Worm (Caenorhabditis elegans) whole organism, young adult: ENCODE results near the gene sri-24.

Experiments
- B0336.3 ChIP-seq: fragments of 200-800 bp; sonication (Bioruptor generic); IDR thresholded peaks from 2 replicates; pipeline ENCODE4 v1.3.6; 2022; ENCODE audit warnings: missing genetic modification characterization, missing compliant biosample characterization
- F22D6.2 ChIP-seq: sonication (generic microtip); optimal IDR thresholded peaks from 2 replicates; lab custom pipeline; 2016; ENCODE audit warnings: mild to moderate bottlenecking, missing genetic modification characterization, missing compliant biosample characterization
- F23B12.7 ChIP-seq: sonication (generic microtip); optimal IDR thresholded peaks from 2 replicates; lab custom pipeline; 2017; ENCODE audit warnings: missing genetic modification characterization, mild to moderate bottlenecking, missing compliant biosample characterization, antibody characterized with exemption, moderate library complexity; ENCODE audit not compliant: insufficient read depth
- T07F8.4 ChIP-seq: sonication (generic microtip); optimal IDR thresholded peaks from 2 replicates; lab custom pipeline; 2016; ENCODE audit warnings: mild to moderate bottlenecking, missing genetic modification characterization, moderate library complexity, missing compliant biosample characterization
- T26A5.8 ChIP-seq: sonication (generic microtip); optimal IDR thresholded peaks from 2 replicates; lab custom pipeline; 2016; ENCODE audit warnings: missing genetic modification characterization, missing compliant biosample characterization
- Y53G8AR.9 ChIP-seq: fragments of 200-800 bp; sonication (Bioruptor generic); conservative IDR thresholded peaks from 2 replicates; pipeline ENCODE4 v1.3.6; 2022; ENCODE audit warnings: missing genetic modification reagents, missing genetic modification characterization, missing compliant biosample characterization
- Y79H2A.3 ChIP-seq: fragments of 200-800 bp; sonication (Bioruptor generic); conservative IDR thresholded peaks from 2 replicates; pipeline ENCODE4 v1.3.6; 2022; ENCODE audit warnings: missing genetic modification reagents, missing genetic modification characterization, missing compliant biosample characterization
- ZK185.1 ChIP-seq: sonication (generic microtip); optimal IDR thresholded peaks from 2 replicates; lab custom pipeline; 2016; ENCODE audit warnings: mild to moderate bottlenecking, missing genetic modification characterization, missing compliant biosample characterization; ENCODE audit not compliant: poor library complexity, severe bottlenecking
- atf-7 ChIP-seq: sonication (generic microtip); optimal IDR thresholded peaks from 2 replicates; lab custom pipeline; 2017; ENCODE audit warnings: mild to moderate bottlenecking, missing genetic modification characterization, missing compliant biosample characterization
- attf-5 ChIP-seq: fragments of 200-800 bp; sonication (Bioruptor generic); optimal IDR thresholded peaks from 2 replicates; lab custom pipeline; 2018; ENCODE audit warnings: mild to moderate bottlenecking, missing genetic modification characterization, missing compliant biosample characterization
- ceh-27 ChIP-seq: fragments of 200-800 bp; sonication (Bioruptor generic); optimal IDR thresholded peaks from 2 replicates; lab custom pipeline; 2018; ENCODE audit warnings: mild to moderate bottlenecking, missing genetic modification characterization, moderate library complexity, missing compliant biosample characterization
- ceh-79 ChIP-seq: sonication (generic microtip); optimal IDR thresholded peaks from 2 replicates; lab custom pipeline; 2017; ENCODE audit warnings: mild to moderate bottlenecking, missing genetic modification characterization, missing compliant biosample characterization
- chd-7 ChIP-seq: sonication (generic microtip); optimal IDR thresholded peaks from 2 replicates; lab custom pipeline; 2016; ENCODE audit warnings: mild to moderate bottlenecking, missing genetic modification characterization, moderate library complexity, missing compliant biosample characterization
- him-1 ChIP-seq: sonication (generic microtip); optimal IDR thresholded peaks from 2 replicates; lab custom pipeline; 2016; ENCODE audit warnings: missing genotype, missing genetic modification reagents, missing genetic modification characterization, missing compliant biosample characterization
- hsf-1 ChIP-seq: fragments of 200-800 bp; sonication (Bioruptor generic); IDR thresholded peaks from 2 replicates; pipeline ENCODE4 v1.3.6; 2022; ENCODE audit warnings: missing genetic modification reagents, missing genetic modification characterization, missing compliant biosample characterization
- lag-1 ChIP-seq: fragments of 200-800 bp; sonication (Bioruptor generic); IDR thresholded peaks from 2 replicates; pipeline ENCODE4 v1.3.6; 2022; ENCODE audit warnings: missing genetic modification reagents, missing genetic modification characterization, missing compliant biosample characterization
- lin-26 ChIP-seq: fragments of 200-800 bp; sonication (Bioruptor generic); IDR thresholded peaks from 2 replicates; pipeline ENCODE4 v1.3.6; 2022; ENCODE audit warnings: missing genetic modification reagents, missing genetic modification characterization, missing compliant biosample characterization
- madf-3 ChIP-seq: fragments of 200-800 bp; sonication (Bioruptor generic); IDR thresholded peaks from 2 replicates; pipeline ENCODE4 v1.3.6; 2022; ENCODE audit warnings: missing genetic modification reagents, missing genetic modification characterization, missing compliant biosample characterization
- madf-8 ChIP-seq: fragments of 200-800 bp; sonication (Bioruptor generic); conservative IDR thresholded peaks from 2 replicates; pipeline ENCODE4 v1.3.6; 2022; ENCODE audit warnings: missing genetic modification reagents, missing genetic modification characterization, missing compliant biosample characterization
- mcd-1 ChIP-seq: fragments of 200-800 bp; sonication (Bioruptor generic); IDR thresholded peaks from 2 replicates; pipeline ENCODE4 v1.3.6; 2022; ENCODE audit warnings: missing genetic modification reagents, missing genetic modification characterization, missing compliant biosample characterization
- mel-28 ChIP-seq: sonication (generic microtip); optimal IDR thresholded peaks from 2 replicates; lab custom pipeline; 2016; ENCODE audit warnings: borderline replicate concordance, mild to moderate bottlenecking, missing genetic modification characterization, missing compliant biosample characterization
- rec-8 ChIP-seq, 2 experiments: sonication (generic microtip); optimal IDR thresholded peaks; 2 replicates each; lab custom pipeline; 2016; ENCODE audit warnings: mild to moderate bottlenecking in 2 of 2, missing genetic modification characterization in 2 of 2, missing genetic modification reagents in 2 of 2, missing genotype in 2 of 2, missing biosample characterization in 1 of 2, missing compliant biosample characterization in 1 of 2, moderate library complexity in 1 of 2
- repo-1 ChIP-seq: sonication (generic microtip); optimal IDR thresholded peaks from 2 replicates; lab custom pipeline; 2017; ENCODE audit warnings: mild to moderate bottlenecking, missing genetic modification characterization, missing compliant biosample characterization
- rpc-1 ChIP-seq, 2 experiments: fragments of 150-350 bp in 1 of 2; sonication (generic microtip) in 1 of 2; optimal IDR thresholded peaks; 2 replicates each; lab custom pipeline; 2014 to 2018; ENCODE audit warnings: missing biosample characterization in 1 of 2, missing genetic modification characterization in 1 of 2, missing genetic modification reagents in 1 of 2, missing genotype in 1 of 2
- snpc-1.3 ChIP-seq: sonication (generic microtip); optimal IDR thresholded peaks from 2 replicates; lab custom pipeline; 2017; ENCODE audit warnings: missing genetic modification characterization, mild to moderate bottlenecking, missing compliant biosample characterization, antibody characterized with exemption, moderate library complexity, missing genotype, missing genetic modification reagents; ENCODE audit not compliant: insufficient read depth
- sptf-2 ChIP-seq: fragments of 200-800 bp; sonication (Bioruptor generic); optimal IDR thresholded peaks from 2 replicates; lab custom pipeline; 2018; ENCODE audit warnings: mild to moderate bottlenecking, missing genetic modification characterization, missing compliant biosample characterization
- tbp1 ChIP-seq: fragments of 200-800 bp; sonication (Bioruptor generic); optimal IDR thresholded peaks from 2 replicates; lab custom pipeline; 2018; ENCODE audit warnings: mild to moderate bottlenecking, missing genetic modification characterization, missing compliant biosample characterization
- tbx-9 ChIP-seq: sonication (generic microtip); optimal IDR thresholded peaks from 2 replicates; lab custom pipeline; 2016; ENCODE audit warnings: borderline replicate concordance, missing genetic modification characterization, inconsistent platforms, missing compliant biosample characterization
- xnd-1 ChIP-seq: sonication (generic microtip); optimal IDR thresholded peaks from 2 replicates; lab custom pipeline; 2016; ENCODE audit warnings: missing genotype, missing genetic modification reagents, missing genetic modification characterization, missing compliant biosample characterization
- ztf-25 ChIP-seq: fragments of 200-800 bp; sonication (Bioruptor generic); IDR thresholded peaks from 2 replicates; pipeline ENCODE4 v1.3.6; 2022; ENCODE audit warnings: missing genetic modification reagents, missing genetic modification characterization, missing compliant biosample characterization
- ztf-28 ChIP-seq: fragments of 200-800 bp; sonication (Bioruptor generic); IDR thresholded peaks from 2 replicates; pipeline ENCODE4 v1.3.6; 2022; ENCODE audit warnings: missing genetic modification reagents, missing genetic modification characterization, missing compliant biosample characterization
- ztf-6 ChIP-seq: fragments of 200-800 bp; sonication (Bioruptor generic); IDR thresholded peaks from 2 replicates; pipeline ENCODE4 v1.3.6; 2022; ENCODE audit warnings: missing genetic modification reagents, missing genetic modification characterization, missing compliant biosample characterization

Gene sri-24

DNA sequence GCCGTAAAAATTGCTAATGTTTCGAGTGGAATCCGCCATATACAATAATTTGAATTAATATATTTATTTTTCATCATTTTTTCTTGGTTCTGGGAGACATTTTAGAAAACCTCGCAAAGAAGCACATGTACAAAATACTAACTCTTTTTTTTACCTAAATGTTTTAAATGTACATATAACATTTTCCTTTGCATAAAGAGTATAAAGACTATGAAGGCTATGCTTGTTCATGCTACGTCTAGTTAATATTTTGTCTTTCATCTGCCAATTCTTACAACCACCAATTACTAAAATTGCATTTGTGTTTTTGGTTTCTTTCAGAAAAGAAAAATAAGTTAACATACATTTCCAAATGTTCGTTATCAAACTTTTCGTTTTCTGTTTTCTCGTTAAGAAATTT, 9.4 kb downstream of the sri-24 start, which contains the start of gene irld-25:
TSS of gene irld-25 (plus strand) at position 301 of the 400 bp plus-strand sequence.
- TF ChIP-seq madf-3 (GFP tag; lab: Robert Waterston, UW) (no peak), F22D6.2 (tag; lab: Kevin White, UChicago) (no peak), lag-1 (GFP tag; lab: Robert Waterston, UW) (no peak), ceh-79 (no peak), atf-7 (tag; lab: Kevin White, UChicago) (no peak), ceh-27 (GFP tag; lab: Kevin White, UChicago) (no peak), him-1 (tag; lab: Kevin White, UChicago) (no peak), ztf-6 (GFP tag; lab: Robert Waterston, UW) (no peak), repo-1 (tag; lab: Kevin White, UChicago) (no peak), Y79H2A.3 (GFP tag; lab: Robert Waterston, UW) (no peak), ZK185.1 (tag; lab: Kevin White, UChicago) (no peak), attf-5 (GFP tag; lab: Kevin White, UChicago) (no peak)

DNA sequence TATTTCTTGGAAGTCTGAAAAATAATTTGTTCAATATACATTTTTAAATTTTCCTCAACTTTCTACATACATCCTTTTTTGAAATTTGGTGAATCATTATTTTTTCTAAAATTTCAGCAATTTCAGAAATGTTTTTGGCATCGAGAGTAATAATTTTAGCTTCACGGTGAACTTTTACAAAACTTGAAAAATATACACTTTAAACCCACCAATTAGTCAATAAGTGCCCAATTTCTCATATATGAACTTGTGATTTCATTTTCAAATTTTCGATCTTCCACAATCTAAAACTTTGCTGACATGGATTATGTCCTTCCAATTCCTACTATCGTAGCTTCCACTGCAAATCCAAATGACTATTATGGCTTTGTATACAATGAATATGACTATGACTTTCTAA, 11.7 kb downstream of the sri-24 start, which contains the start of gene srw-24:
TSS of gene srw-24 (plus strand) at position 301 of the 400 bp plus-strand sequence.
- TF ChIP-seq F23B12.7 (tag; lab: Kevin White, UChicago), result no peak
- TF ChIP-seq sptf-2 (GFP tag; lab: Kevin White, UChicago), result no peak
- no peak for TF ChIP-seq mel-28
- no peak for TF ChIP-seq madf-8 (GFP tag; lab: Robert Waterston, UW)
- no peak for TF ChIP-seq T07F8.4 (tag; lab: Kevin White, UChicago)
- TF ChIP-seq tbx-9 (tag; lab: Kevin White, UChicago), result no peak
- no peak for TF ChIP-seq snpc-1.3 (tag; lab: Kevin White, UChicago)
- no peak for TF ChIP-seq hsf-1 (GFP tag; lab: Robert Waterston, UW)
- no peak for TF ChIP-seq mcd-1 (GFP tag; lab: Robert Waterston, UW)
- no peak for TF ChIP-seq chd-7 (tag; lab: Kevin White, UChicago)
- TF ChIP-seq B0336.3 (GFP tag; lab: Robert Waterston, UW), result no peak
- TF ChIP-seq rpc-1 (optimal IDR thresholded peaks at IDR 0.05; lab: Kevin White, UChicago), result no peak
- TF ChIP-seq rpc-1 (tag; optimal IDR thresholded peaks at IDR 0.05; lab: Kevin White, UChicago), result no peak
- TF ChIP-seq ztf-6 (GFP tag; lab: Robert Waterston, UW), result no peak

DNA sequence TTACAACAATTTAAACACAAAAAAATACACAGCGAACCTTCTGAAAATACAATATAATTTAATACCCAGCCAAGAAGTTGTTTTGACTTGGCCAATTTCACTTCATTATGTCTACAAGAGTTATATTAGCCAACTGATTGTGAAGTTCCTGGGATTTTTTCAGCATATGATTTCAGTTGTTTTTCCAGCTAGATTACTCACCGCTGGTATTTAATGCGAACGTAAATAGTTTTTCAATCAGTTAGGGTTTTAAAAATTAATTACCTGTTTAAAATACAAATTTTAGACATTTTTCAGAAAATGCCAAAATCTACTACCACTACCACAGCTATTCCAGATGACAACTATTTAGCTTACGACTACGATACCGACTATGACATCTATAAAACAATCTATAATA, 13.7 kb downstream of the sri-24 start, which contains the start of gene srw-14:
TSS of gene srw-14 (plus strand) at position 301 of the 400 bp plus-strand sequence.
- TF ChIP-seq madf-3 (GFP tag; lab: Robert Waterston, UW) (no peak), rec-8 (tag; optimal IDR thresholded peaks at IDR 0.05; lab: Kevin White, UChicago) (no peak), T26A5.8 (tag; lab: Kevin White, UChicago) (no peak), F22D6.2 (tag; lab: Kevin White, UChicago) (no peak), ztf-28 (no peak)

DNA sequence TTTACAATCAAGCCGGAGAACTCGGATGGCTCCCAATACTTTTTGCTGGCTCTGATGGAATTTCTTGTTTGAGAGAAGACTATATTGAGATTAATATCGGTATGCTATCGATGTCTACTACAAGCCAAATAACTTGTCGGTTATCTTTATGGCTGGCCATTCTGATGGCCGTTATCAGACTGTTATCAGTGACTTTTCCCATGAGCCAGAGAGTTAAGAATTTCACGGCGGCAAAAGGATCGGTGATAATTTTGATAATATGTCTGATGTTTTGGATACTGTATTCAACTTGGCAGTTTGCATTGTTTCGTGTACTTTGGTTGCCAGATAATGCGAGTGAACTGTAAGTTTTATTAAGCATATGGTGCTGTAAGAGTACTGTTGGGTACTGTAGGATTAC, 14.2 kb downstream of the sri-24 start:
- TF ChIP-seq xnd-1 (tag; lab: Kevin White, UChicago) (no peak), Y53G8AR.9 (GFP tag; lab: Robert Waterston, UW) (no peak), ztf-25 (no peak), tbp1 (GFP tag; lab: Kevin White, UChicago) (no peak), lin-26 (no peak)
